Worm (Caenorhabditis elegans): ENCODE data around the gene irld-26.

DNA sequence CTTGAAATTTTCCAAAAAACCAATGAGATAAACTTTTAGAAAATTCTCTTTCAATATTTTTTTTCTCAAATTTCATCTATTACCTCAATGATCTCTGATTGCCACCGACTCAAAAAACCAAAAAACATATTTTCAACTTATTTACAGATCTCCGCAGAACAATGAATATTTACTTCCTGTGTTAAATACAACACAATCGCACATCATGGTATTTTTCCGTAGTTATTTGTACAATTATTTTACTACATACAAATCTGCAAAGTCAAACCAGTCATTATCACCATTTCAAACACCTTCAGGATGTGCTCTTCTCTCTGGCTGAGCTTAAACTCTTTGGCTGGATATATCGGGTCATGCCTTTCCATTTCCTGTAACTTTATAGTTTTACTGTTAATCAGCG lies 39.1 kb upstream of the irld-26 start, which contains the start of gene str-108:
- TF ChIP-seq tbx-11 (GFP tag; IDR thresholded peaks at IDR 0.05) = no peak
- no peak for TF ChIP-seq hmbx-1 (tag; optimal IDR thresholded peaks at IDR 0.05)
